Fruit fly (Drosophila melanogaster) S2 (cell line): ENCODE measurements around the gene CG10405.

Source experiments
- CG8478 ChIP-seq: fragments of >200 bp; optimal IDR thresholded peaks from 2 replicates; lab custom pipeline; 2018
- CTCF ChIP-seq, 2 experiments: fragments of >200 bp; optimal IDR thresholded peaks; 2 replicates each; lab custom pipeline; 2018

The CG10405 gene

DNA sequence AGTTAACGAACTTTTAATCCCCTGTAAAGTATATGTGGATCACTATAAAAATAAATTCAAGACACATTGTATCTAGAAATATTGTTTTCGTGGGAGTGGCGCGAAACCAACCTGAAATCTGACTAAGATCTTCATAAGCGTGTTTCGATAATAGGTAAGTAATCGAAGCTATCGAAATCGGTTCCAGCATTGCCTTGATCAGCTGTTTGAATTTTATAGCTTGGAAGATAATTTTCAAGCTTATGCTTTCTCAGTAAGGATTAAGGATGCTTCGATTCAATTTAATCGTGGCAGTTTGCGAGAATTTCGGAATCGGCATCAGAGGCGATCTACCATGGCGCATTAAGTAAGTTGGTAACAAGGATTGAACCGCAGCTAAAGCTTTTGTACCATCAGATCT lies 26.7 kb downstream of the CG10405 start, which contains the start of gene Dhfr:
Gene Dhfr (plus strand): TSS at position 173 of the 400 bp plus-strand sequence.
- TF ChIP-seq CG8478 (lab: Kevin White, UChicago): no peak
- TF ChIP-seq CTCF (optimal IDR thresholded peaks at IDR 0.05; lab: Kevin White, UChicago): no peak

- TF ChIP-seq CG8478 (lab: Kevin White, UChicago): no peak
- no peak for TF ChIP-seq CTCF (optimal IDR thresholded peaks at IDR 0.05; lab: Kevin White, UChicago)
Measured at dm6 chr3R:16482276-16482675, 28.0 kb downstream of the CG10405 start, which contains the start of gene Sdhaf3. TSS of gene Sdhaf3 (minus strand) at chr3R:16482452.

DNA sequence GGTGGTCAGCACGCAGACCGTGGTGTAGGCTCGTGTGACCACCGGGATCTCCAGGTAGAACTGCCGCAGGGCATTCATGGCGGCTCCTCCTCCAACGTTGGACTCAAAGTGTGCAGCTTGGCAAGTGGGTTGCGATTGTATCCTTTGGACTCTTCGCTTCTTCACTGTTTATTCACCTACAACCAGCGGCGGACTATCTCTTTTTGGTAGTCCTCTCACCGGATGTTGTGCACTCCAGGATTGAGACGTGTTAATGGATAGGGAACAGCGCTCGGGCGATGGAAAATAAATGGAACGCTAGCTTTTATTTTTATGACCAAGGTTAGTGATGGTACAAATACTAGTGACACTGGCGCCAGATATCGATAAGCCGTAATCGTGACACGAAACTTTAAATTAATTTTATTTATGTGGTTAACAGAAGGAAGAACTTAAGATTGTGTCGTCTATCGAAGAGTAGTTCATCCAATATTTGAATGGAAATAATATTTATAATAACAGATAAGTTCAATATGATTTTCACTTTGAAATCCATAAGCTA lies 29.7 kb downstream of the CG10405 start, which contains the start of gene Der-2:
Gene Der-2 (minus strand): TSS at position 347 of the 541 bp plus-strand sequence.
- TF ChIP-seq CTCF (optimal IDR thresholded peaks at IDR 0.05; lab: Kevin White, UChicago): no peak
- no peak for TF ChIP-seq CG8478 (lab: Kevin White, UChicago)

DNA sequence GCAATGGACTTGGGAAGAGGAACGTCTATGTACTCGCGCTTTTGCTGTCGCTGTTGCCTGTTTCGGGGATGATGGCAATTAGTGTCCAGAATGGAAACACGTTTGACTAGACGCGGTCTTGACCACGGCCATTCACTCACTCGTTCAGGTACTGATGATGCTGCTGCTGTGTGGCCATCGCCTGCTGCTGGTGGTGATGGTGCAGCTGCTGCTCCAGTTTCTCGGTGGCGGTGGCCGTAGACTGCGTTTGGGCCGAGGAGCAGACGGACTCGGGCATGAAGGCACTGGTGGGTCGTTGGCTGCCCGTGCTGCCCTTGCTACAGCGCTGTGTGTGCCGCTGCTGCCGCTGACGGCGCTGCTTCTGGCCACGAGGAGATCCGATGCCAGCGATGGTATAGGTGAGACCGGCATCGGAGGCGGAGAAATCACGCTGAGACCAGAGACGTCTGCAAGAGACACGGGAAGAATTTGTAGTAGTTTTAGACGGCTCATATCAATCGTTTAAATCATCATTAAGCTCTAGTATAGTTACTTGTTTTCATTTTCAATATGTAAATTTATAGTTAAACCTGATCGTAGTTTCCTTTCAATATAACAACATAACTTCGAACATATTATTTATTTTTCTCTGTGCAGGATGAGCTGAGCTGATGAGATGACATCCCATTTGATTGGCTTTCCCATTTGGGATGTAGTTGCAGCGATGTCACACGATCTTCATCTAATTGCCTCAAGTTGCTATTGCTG lies 31.4 kb downstream of the CG10405 start:
- TF ChIP-seq CTCF (optimal IDR thresholded peaks at IDR 0.05; lab: Kevin White, UChicago) (no peak), CG8478 (lab: Kevin White, UChicago) (no peak)

- no peak for TF ChIP-seq CTCF (optimal IDR thresholded peaks at IDR 0.05; lab: Kevin White, UChicago)
- TF ChIP-seq CG8478 (lab: Kevin White, UChicago): no peak
Measured at dm6 chr3R:16495322-16495721, 41.0 kb downstream of the CG10405 start, which contains the start of gene Cad89D. TSS of gene Cad89D (minus strand) at chr3R:16495422.

dm6 chr3R:16496209-16496608 lies 41.9 kb downstream of the CG10405 start:
- no peak for TF ChIP-seq CTCF (optimal IDR thresholded peaks at IDR 0.05; lab: Kevin White, UChicago)
- no peak for TF ChIP-seq CG8478 (lab: Kevin White, UChicago)

DNA sequence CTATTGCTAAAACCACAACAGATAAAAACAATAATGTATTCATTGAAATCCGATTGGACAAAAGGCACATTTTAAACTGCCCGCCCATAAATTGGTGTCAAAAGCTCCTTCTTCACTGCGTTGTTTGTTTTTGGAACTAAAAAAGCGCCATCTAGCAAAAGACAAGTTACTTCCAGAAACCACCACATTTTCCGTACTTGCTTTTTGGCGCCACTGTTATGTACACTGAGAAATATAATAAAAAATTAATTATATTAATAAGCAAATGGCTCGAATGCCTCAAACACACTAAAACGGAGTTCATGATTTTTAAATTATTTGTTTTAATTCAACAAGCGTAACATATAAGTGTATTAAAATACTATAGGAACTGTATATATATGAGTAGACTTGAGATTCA lies 43.1 kb downstream of the CG10405 start:
- TF ChIP-seq CG8478 (lab: Kevin White, UChicago) (no peak), CTCF (optimal IDR thresholded peaks at IDR 0.05; lab: Kevin White, UChicago) (peak; percentile 91 to 96)

DNA sequence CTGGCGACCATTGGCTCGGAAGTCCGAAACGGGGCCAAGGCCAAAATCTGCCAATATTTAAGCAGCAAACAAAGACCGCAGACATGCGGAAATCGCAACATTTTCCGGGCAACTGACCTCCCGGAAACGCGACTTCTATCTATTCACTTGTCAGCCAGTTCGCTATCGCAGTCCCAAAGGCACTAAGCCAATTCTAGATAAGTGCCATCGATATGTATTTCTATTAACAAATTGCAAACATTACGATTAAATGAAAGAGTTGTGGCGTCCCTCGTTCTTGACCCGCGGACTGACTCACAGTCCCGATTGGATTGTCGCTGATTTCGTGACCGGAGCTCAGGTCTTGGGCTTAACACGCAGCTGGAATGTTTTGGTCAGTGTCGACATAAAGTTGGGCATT lies 44.6 kb downstream of the CG10405 start, which contains the start of gene Gr89a:
Gene Gr89a (minus strand): TSS at position 101 of the 400 bp plus-strand sequence.
- no peak for TF ChIP-seq CG8478 (lab: Kevin White, UChicago)

- TF ChIP-seq CTCF (optimal IDR thresholded peaks at IDR 0.05; lab: Kevin White, UChicago): no peak
- no peak for TF ChIP-seq CG8478 (lab: Kevin White, UChicago)
Measured at dm6 chr3R:16500919-16501851, 46.9 kb downstream of the CG10405 start, which contains the start of gene Decay. TSS of gene Decay (minus strand) at chr3R:16501050.

dm6 chr3R:16502595-16503305 lies 48.5 kb downstream of the CG10405 start, which contains the start of gene CG42342:
TSS of gene CG42342 (plus strand) at chr3R:16502770.
- TF ChIP-seq CTCF (optimal IDR thresholded peaks at IDR 0.05; lab: Kevin White, UChicago) (no peak), CG8478 (lab: Kevin White, UChicago) (no peak)

DNA sequence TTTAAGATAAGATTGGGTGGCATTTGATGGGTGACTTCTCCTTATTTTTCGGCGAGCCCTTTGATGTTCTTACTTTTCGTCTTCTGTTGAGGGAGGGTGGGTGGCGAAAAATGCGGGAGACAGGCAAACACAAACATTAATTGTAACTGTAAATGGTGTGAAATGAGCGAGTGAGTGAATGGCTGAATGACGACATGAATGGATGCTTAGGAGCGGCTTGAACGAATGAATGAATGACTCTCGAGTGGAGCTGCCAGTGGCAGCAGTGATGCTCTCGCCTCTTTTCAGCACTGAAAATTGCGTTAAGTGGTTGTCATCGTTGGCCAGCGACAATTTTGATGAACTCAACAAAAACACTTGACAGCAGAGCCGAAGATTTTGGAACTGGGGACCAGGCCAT lies 50.2 kb downstream of the CG10405 start:
- TF ChIP-seq CTCF (optimal IDR thresholded peaks at IDR 0.05; lab: Kevin White, UChicago): no peak
- TF ChIP-seq CG8478 (lab: Kevin White, UChicago): no peak
